Fruit fly (Drosophila melanogaster): ENCODE measurements around the gene CG17776.

CG17776 gene

dm6 chrX:2146574-2146973 lies 38.0 kb upstream of the CG17776 start (continued):
- TF ChIP-seq CG8290 (GFP tag; optimal IDR thresholded peaks at IDR 0.05) (no peak), CG8290 (tag; optimal IDR thresholded peaks at IDR 0.05) (peak in 1 of 2 experiments; percentile 58), cad (GFP tag; optimal IDR thresholded peaks at IDR 0.05) (no peak), sens (GFP tag) (peak; percentile 39), CG9797 (GFP tag; optimal IDR thresholded peaks at IDR 0.05) (no peak), Sox102F (GFP tag; optimal IDR thresholded peaks at IDR 0.05) (no peak), CG7357 (GFP tag; IDR thresholded peaks at IDR 0.05) (no peak), Antp (GFP tag; optimal IDR thresholded peaks at IDR 0.05) (peak; percentile 16), Dip3 (GFP tag; optimal IDR thresholded peaks at IDR 0.05) (no peak), ERR (GFP tag; optimal IDR thresholded peaks at IDR 0.05) (no peak), Bteb2 (GFP tag; optimal IDR thresholded peaks at IDR 0.05) (no peak), CG2712 (tag; optimal IDR thresholded peaks at IDR 0.05) (no peak), CG10267 (tag; optimal IDR thresholded peaks at IDR 0.05) (no peak), CG6854 (GFP tag; optimal IDR thresholded peaks at IDR 0.05) (no peak), ab (GFP tag; optimal IDR thresholded peaks at IDR 0.05) (no peak), Med (GFP tag) (no peak), NfI (GFP tag; optimal IDR thresholded peaks at IDR 0.05) (no peak), vnd (GFP tag; IDR thresholded peaks at IDR 0.05; ENCODE audit: partially characterized antibody) (no peak), ash1 (GFP tag; optimal IDR thresholded peaks at IDR 0.05) (no peak), btn (GFP tag; optimal IDR thresholded peaks at IDR 0.05) (no peak), HLHmδ (GFP tag; optimal IDR thresholded peaks at IDR 0.05) (no peak), CG4404 (GFP tag; IDR thresholded peaks at IDR 0.05) (0 out of 2 replicates have a peak, but pooled peaks have one; percentile 6), Hsf (GFP tag; optimal IDR thresholded peaks at IDR 0.05) (no peak), br (optimal IDR thresholded peaks at IDR 0.05) (no peak), Hr39 (optimal IDR thresholded peaks at IDR 0.05) (no peak), CG5245 (GFP tag; optimal IDR thresholded peaks at IDR 0.05) (no peak), wor (GFP tag; IDR thresholded peaks at IDR 0.05) (no peak), ewg (GFP tag; optimal IDR thresholded peaks at IDR 0.05) (no peak), chm (GFP tag; IDR thresholded peaks at IDR 0.05) (no peak), trem (tag; optimal IDR thresholded peaks at IDR 0.05) (no peak), vvl (GFP tag; IDR thresholded peaks at IDR 0.05) (peak; percentile 17; the same call in 1 of the 2 replicates), CG1792 (GFP tag; optimal IDR thresholded peaks at IDR 0.05) (no peak), gfzf (GFP tag; optimal IDR thresholded peaks at IDR 0.05) (no peak), CoRest (tag; optimal IDR thresholded peaks at IDR 0.05) (no peak), bab2 (GFP tag; optimal IDR thresholded peaks at IDR 0.05) (no peak), CG11695 (GFP tag; IDR thresholded peaks at IDR 0.05) (0 out of 3 replicates have a peak, but pooled peaks have one; percentile 24), slp2 (GFP tag; optimal IDR thresholded peaks at IDR 0.05) (no peak), otp (GFP tag; IDR thresholded peaks at IDR 0.05) (no peak), CG16815 (GFP tag; optimal IDR thresholded peaks at IDR 0.05) (no peak), nerfin-2 (GFP tag; IDR thresholded peaks at IDR 0.05; ENCODE audit: partially characterized antibody) (no peak), C15 (GFP tag; IDR thresholded peaks at IDR 0.05) (no peak), Hr78 (GFP tag; optimal IDR thresholded peaks at IDR 0.05) (no peak), B-H1 (GFP tag; IDR thresholded peaks at IDR 0.05) (no peak), gem (tag; optimal IDR thresholded peaks at IDR 0.05) (peak; percentile 20), lilli (GFP tag; optimal IDR thresholded peaks at IDR 0.05) (no peak), sens-2 (GFP tag; IDR thresholded peaks at IDR 0.05) (no peak), CG7271 (tag; optimal IDR thresholded peaks at IDR 0.05) (no peak), Tbp (GFP tag; optimal IDR thresholded peaks at IDR 0.05) (no peak), CG10274 (GFP tag; optimal IDR thresholded peaks at IDR 0.05) (no peak), chif (GFP tag; optimal IDR thresholded peaks at IDR 0.05) (no peak), nerfin-1 (tag; optimal IDR thresholded peaks at IDR 0.05) (no peak), gcm2 (GFP tag; optimal IDR thresholded peaks at IDR 0.05) (no peak), CG12219 (GFP tag; optimal IDR thresholded peaks at IDR 0.05) (peak; percentile 7)
